Worm (Caenorhabditis elegans): ENCODE results near the gene Y47D3A.13.

Gene Y47D3A.13

DNA sequence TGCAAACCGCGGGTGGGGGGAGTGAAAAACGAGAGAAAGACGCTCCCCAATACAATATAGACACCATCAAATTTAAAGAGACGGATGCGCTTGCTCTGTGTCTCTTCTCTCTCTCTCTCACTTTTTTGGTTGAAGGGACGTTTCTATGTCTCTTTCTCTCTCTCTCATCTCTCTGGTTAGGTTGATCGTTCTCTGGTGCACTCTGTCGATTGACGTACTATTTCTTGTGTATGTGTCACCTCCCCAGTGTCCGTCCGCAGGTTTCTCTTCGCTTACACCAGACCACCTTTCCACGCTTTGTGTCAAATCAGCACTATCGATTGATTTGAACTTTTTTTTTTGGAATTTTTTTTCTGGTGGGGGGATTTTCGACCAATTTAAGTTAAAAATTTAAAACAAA, 19.5 kb upstream of the Y47D3A.13 start (continued):
- no peak for TF ChIP-seq ceh-100 (GFP tag; IDR thresholded peaks at IDR 0.05)
- no peak for TF ChIP-seq ekl-4 (GFP tag; IDR thresholded peaks at IDR 0.05)
- no peak for TF ChIP-seq pha-4 (tag; optimal IDR thresholded peaks at IDR 0.05)
- TF ChIP-seq xnd-1 (tag; optimal IDR thresholded peaks at IDR 0.05), result no peak
- no peak for TF ChIP-seq mcd-1 (GFP tag; IDR thresholded peaks at IDR 0.05)
- TF ChIP-seq T26A5.8 (tag; optimal IDR thresholded peaks at IDR 0.05), result no peak
- TF ChIP-seq F37B4.10 (GFP tag; IDR thresholded peaks at IDR 0.05), result no peak
- peak; percentile 42; the same call in 1 of the 2 replicates for TF ChIP-seq cebp-1 (GFP tag; IDR thresholded peaks at IDR 0.05)
- peak; percentile 65 for TF ChIP-seq cebp-1 (tag; optimal IDR thresholded peaks at IDR 0.05)
- no peak for TF ChIP-seq lsy-27 (tag; optimal IDR thresholded peaks at IDR 0.05; ENCODE audit: borderline replicate concordance, insufficient read depth)
- TF ChIP-seq F52B5.7 (tag; optimal IDR thresholded peaks at IDR 0.05), result no peak
- peak; percentile 89 for TF ChIP-seq nhr-80 (tag; optimal IDR thresholded peaks at IDR 0.05)
- TF ChIP-seq fkh-3 (tag; optimal IDR thresholded peaks at IDR 0.05), result no peak
- no peak for TF ChIP-seq hmg-20 (GFP tag; IDR thresholded peaks at IDR 0.05)
- TF ChIP-seq Y53G8AR.9 (GFP tag; conservative IDR thresholded peaks at IDR 0.05), result no peak
- TF ChIP-seq nfya-2 (GFP tag; IDR thresholded peaks at IDR 0.05), result no peak
- peak; percentile 56 for TF ChIP-seq madf-10 (tag; optimal IDR thresholded peaks at IDR 0.05)
- TF ChIP-seq unc-130 (GFP tag; optimal IDR thresholded peaks at IDR 0.05), result no peak
- no peak for TF ChIP-seq D2030.7 (GFP tag; IDR thresholded peaks at IDR 0.05)
- no peak for TF ChIP-seq him-1 (tag; optimal IDR thresholded peaks at IDR 0.05)
- no peak for TF ChIP-seq ceh-40 (GFP tag; IDR thresholded peaks at IDR 0.05)
- TF ChIP-seq snpc-4 (GFP tag; optimal IDR thresholded peaks at IDR 0.05), result no peak
- TF ChIP-seq snpc-4 (tag; optimal IDR thresholded peaks at IDR 0.05), result peak; percentile 26 to 69 (median 48)
- TF ChIP-seq B0035.1 (tag; optimal IDR thresholded peaks at IDR 0.05), result no peak
- TF ChIP-seq ztf-22 (GFP tag; optimal IDR thresholded peaks at IDR 0.05), result no peak
- no peak for TF ChIP-seq nhr-120 (GFP tag; IDR thresholded peaks at IDR 0.05)
- TF ChIP-seq C17E4.6 (GFP tag; IDR thresholded peaks at IDR 0.05), result no peak
- peak; percentile 41 for TF ChIP-seq attf-5 (GFP tag; optimal IDR thresholded peaks at IDR 0.05)
- TF ChIP-seq madf-3 (GFP tag; IDR thresholded peaks at IDR 0.05), result no peak
- no peak for TF ChIP-seq ztf-28 (GFP tag; IDR thresholded peaks at IDR 0.05)
- no peak for TF ChIP-seq K11D2.4 (GFP tag; IDR thresholded peaks at IDR 0.05)
- TF ChIP-seq let-607 (tag; optimal IDR thresholded peaks at IDR 0.05), result peak; percentile 38 to 57
- TF ChIP-seq egrh-3 (GFP tag; IDR thresholded peaks at IDR 0.05), result no peak
- no peak for TF ChIP-seq dpff-1 (tag; optimal IDR thresholded peaks at IDR 0.05)
- TF ChIP-seq Y79H2A.3 (GFP tag; conservative IDR thresholded peaks at IDR 0.05), result no peak
- TF ChIP-seq F22D6.2 (tag; optimal IDR thresholded peaks at IDR 0.05), result no peak
- TF ChIP-seq ama-1 (optimal IDR thresholded peaks at IDR 0.05), result no peak
- TF ChIP-seq ama-1 (GFP tag; optimal IDR thresholded peaks at IDR 0.05), result no peak
- no peak for TF ChIP-seq ets-4 (GFP tag; optimal IDR thresholded peaks at IDR 0.05)
- no peak for TF ChIP-seq lsl-1 (GFP tag; optimal IDR thresholded peaks at IDR 0.05)
- TF ChIP-seq sea-2 (GFP tag; IDR thresholded peaks at IDR 0.05), result no peak
- TF ChIP-seq mel-28 (tag; optimal IDR thresholded peaks at IDR 0.05; ENCODE audit: borderline replicate concordance), result no peak
- no peak for TF ChIP-seq Y53F4B.3 (GFP tag; IDR thresholded peaks at IDR 0.05)
- TF ChIP-seq cebp-2 (GFP tag; IDR thresholded peaks at IDR 0.05), result no peak
- TF ChIP-seq lag-1 (GFP tag; IDR thresholded peaks at IDR 0.05), result no peak
- TF ChIP-seq dox-1 (GFP tag; IDR thresholded peaks at IDR 0.05), result peak; percentile 81
- TF ChIP-seq ceh-79 (tag; optimal IDR thresholded peaks at IDR 0.05), result no peak
- 0 out of 2 replicates have a peak, but pooled peaks have one; percentile 34 for TF ChIP-seq Y56A3A.18 (GFP tag; IDR thresholded peaks at IDR 0.05)
- TF ChIP-seq nfyb-1 (GFP tag; IDR thresholded peaks at IDR 0.05), result 0 out of 2 replicates have a peak, but pooled peaks have one; percentile 49
- no peak for TF ChIP-seq madf-6 (GFP tag; IDR thresholded peaks at IDR 0.05)
- TF ChIP-seq ztf-6 (GFP tag; IDR thresholded peaks at IDR 0.05), result no peak

All from whole organism, young adult.